Worm (Caenorhabditis elegans): ENCODE measurements around the gene atgp-1.
"Not testable (repeated sequence)": the region's sequence is repeated elsewhere in the genome, so short reads cannot be mapped to it uniquely, and the experiment has no call there.

ce11 chrIV:17307223-17307622 is 38.1 kb downstream of the atgp-1 start, which contains the start of gene T28F3.8:
- TF ChIP-seq scrt-1 (GFP tag; IDR thresholded peaks at IDR 0.05); flt-1 (GFP tag; IDR thresholded peaks at IDR 0.05); ama-1 (optimal IDR thresholded peaks at IDR 0.05); hmg-4 (GFP tag; optimal IDR thresholded peaks at IDR 0.05): not testable (repeated sequence)
